Worm (Caenorhabditis elegans) whole organism, L4 larva: ENCODE results near the gene algn-3.

ENCODE experiments used
- ces-1 ChIP-seq: fragments of 150-350 bp; sonication (generic microtip); optimal IDR thresholded peaks from 4 replicates; lab custom pipeline; 2014; ENCODE audit warnings: missing biosample characterization, missing genetic modification reagents, missing genetic modification characterization
- dve-1 ChIP-seq: sonication (generic microtip); optimal IDR thresholded peaks from 2 replicates; lab custom pipeline; 2017; ENCODE audit warnings: antibody characterized with exemption, mild to moderate bottlenecking, missing genetic modification characterization, missing compliant biosample characterization; ENCODE audit not compliant: insufficient read depth
- jun-1 ChIP-seq: fragments of 150-350 bp; optimal IDR thresholded peaks from 2 replicates; lab custom pipeline; 2014; ENCODE audit warnings: missing biosample characterization, missing genetic modification reagents, missing genetic modification characterization
- mxl-2 ChIP-seq: fragments of 200-800 bp; sonication (Bioruptor generic); conservative IDR thresholded peaks from 2 replicates; pipeline ENCODE4 v1.3.6; 2022; ENCODE audit warnings: missing genetic modification reagents, missing genetic modification characterization, missing compliant biosample characterization
- nhr-10 ChIP-seq: fragments of 150-350 bp; optimal IDR thresholded peaks from 2 replicates; lab custom pipeline; 2014; ENCODE audit warnings: missing biosample characterization, missing genetic modification characterization
- php-3 ChIP-seq: fragments of 200-800 bp; sonication (Bioruptor generic); IDR thresholded peaks from 2 replicates; pipeline ENCODE4 v1.3.6; 2022; ENCODE audit warnings: missing genetic modification reagents, missing genetic modification characterization, missing compliant biosample characterization
- saeg-2 ChIP-seq: fragments of 200-800 bp; sonication (Bioruptor generic); IDR thresholded peaks from 2 replicates; pipeline ENCODE4 v1.3.6; 2022; ENCODE audit warnings: missing genetic modification reagents, missing genetic modification characterization, missing compliant biosample characterization
- skn-1 ChIP-seq: fragments of 150-350 bp; optimal IDR thresholded peaks from 2 replicates; lab custom pipeline; 2014; ENCODE audit warnings: missing biosample characterization, missing genetic modification characterization
- ztf-11 ChIP-seq: fragments of 150-350 bp; optimal IDR thresholded peaks from 2 replicates; lab custom pipeline; 2014; ENCODE audit warnings: missing biosample characterization, missing genetic modification characterization

DNA sequence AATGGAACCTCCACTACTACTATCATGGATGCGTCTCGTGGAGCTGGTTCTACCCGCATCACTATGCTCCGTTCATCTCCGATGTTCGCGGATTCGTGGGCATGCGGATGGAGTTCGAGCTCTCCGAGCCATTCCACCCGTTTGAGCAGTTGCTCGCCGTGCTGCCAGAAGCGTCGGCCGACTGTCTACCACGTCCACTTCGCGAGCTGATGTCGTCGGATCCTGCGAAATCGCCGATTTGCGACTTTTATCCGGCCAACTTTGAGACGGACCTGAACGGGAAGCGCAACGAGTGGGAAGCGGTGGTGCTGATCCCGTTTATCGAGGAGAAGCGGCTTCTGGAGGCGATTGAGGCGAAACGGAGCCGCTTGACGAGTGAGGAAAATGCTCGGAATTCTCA, 54.8 kb downstream of the algn-3 start:
- no peak for TF ChIP-seq dve-1 (tag; lab: Kevin White, UChicago)
- no peak for TF ChIP-seq skn-1 (tag; lab: Kevin White, UChicago)
- no peak for TF ChIP-seq nhr-10
- TF ChIP-seq mxl-2 (GFP tag; lab: Robert Waterston, UW) = no peak
- TF ChIP-seq php-3 (GFP tag; lab: Robert Waterston, UW) = no peak
- no peak for TF ChIP-seq saeg-2
- TF ChIP-seq ztf-11 = no peak
- no peak for TF ChIP-seq jun-1 (tag; lab: Kevin White, UChicago)
- no peak for TF ChIP-seq ces-1
